Fruit fly (Drosophila melanogaster): ENCODE measurements around the gene HINT1.

Gene HINT1

dm6 chr2L:2802527-2802926 is 32.6 kb downstream of the HINT1 start:
- TF ChIP-seq brk (GFP tag; optimal IDR thresholded peaks at IDR 0.05) (no peak), ey (GFP tag; optimal IDR thresholded peaks at IDR 0.05) (no peak), CG32264 (GFP tag; optimal IDR thresholded peaks at IDR 0.05) (no peak), psq (GFP tag; optimal IDR thresholded peaks at IDR 0.05) (no peak)

- peak; percentile 85 for TF ChIP-seq CrebA (GFP tag; optimal IDR thresholded peaks at IDR 0.05; ENCODE audit: borderline replicate concordance)
- TF ChIP-seq pan (optimal IDR thresholded peaks at IDR 0.05) = no peak
- TF ChIP-seq dl (GFP tag; optimal IDR thresholded peaks at IDR 0.05; ENCODE audit: insufficient read depth in 1 of 2, partially characterized antibody in 2 of 2) = peak; percentile 22 to 26
- TF ChIP-seq brk (GFP tag; optimal IDR thresholded peaks at IDR 0.05) = no peak
- TF ChIP-seq Dfd (GFP tag; optimal IDR thresholded peaks at IDR 0.05) = no peak
- no peak for TF ChIP-seq GATAd (GFP tag; optimal IDR thresholded peaks at IDR 0.05)
- peak; percentile 15 for TF ChIP-seq OdsH (GFP tag; optimal IDR thresholded peaks at IDR 0.05)
- TF ChIP-seq rgr (GFP tag; optimal IDR thresholded peaks at IDR 0.05) = no peak
- TF ChIP-seq fru (GFP tag; optimal IDR thresholded peaks at IDR 0.05) = no peak
- no peak for TF ChIP-seq jim (GFP tag; optimal IDR thresholded peaks at IDR 0.05)
- TF ChIP-seq br (GFP tag; optimal IDR thresholded peaks at IDR 0.05) = peak; percentile 16
- no peak for TF ChIP-seq Myc (optimal IDR thresholded peaks at IDR 0.05)
- peak; percentile 15 for TF ChIP-seq Jra (GFP tag; optimal IDR thresholded peaks at IDR 0.05)
- peak; percentile 75 for TF ChIP-seq h (GFP tag; optimal IDR thresholded peaks at IDR 0.05)
- no peak for TF ChIP-seq CG32264 (GFP tag; optimal IDR thresholded peaks at IDR 0.05)
- no peak for TF ChIP-seq tai (GFP tag; optimal IDR thresholded peaks at IDR 0.05)
- TF ChIP-seq N (GFP tag; optimal IDR thresholded peaks at IDR 0.05) = no peak
- TF ChIP-seq ey (GFP tag; optimal IDR thresholded peaks at IDR 0.05) = no peak
- TF ChIP-seq psq (GFP tag; optimal IDR thresholded peaks at IDR 0.05) = no peak
- TF ChIP-seq woc (GFP tag; optimal IDR thresholded peaks at IDR 0.05) = no peak
- TF ChIP-seq sage (GFP tag; optimal IDR thresholded peaks at IDR 0.05) = no peak
- no peak for TF ChIP-seq Hr78 (GFP tag; optimal IDR thresholded peaks at IDR 0.05)
- TF ChIP-seq sv (GFP tag; optimal IDR thresholded peaks at IDR 0.05) = no peak
- peak; percentile 45 for TF ChIP-seq Hr83 (GFP tag; optimal IDR thresholded peaks at IDR 0.05; ENCODE audit: poor library complexity, severe bottlenecking)
- TF ChIP-seq dsf (GFP tag; optimal IDR thresholded peaks at IDR 0.05; ENCODE audit: borderline replicate concordance) = no peak
- TF ChIP-seq Vsx2 (GFP tag; optimal IDR thresholded peaks at IDR 0.05; ENCODE audit: partially characterized antibody) = no peak
- TF ChIP-seq Hnf4 (GFP tag; optimal IDR thresholded peaks at IDR 0.05) = peak; percentile 92
- no peak for TF ChIP-seq Abd-B (GFP tag; optimal IDR thresholded peaks at IDR 0.05)
- no peak for TF ChIP-seq Mio (GFP tag; optimal IDR thresholded peaks at IDR 0.05)
- peak in 1 of 2 experiments; percentile 18 for TF ChIP-seq foxo (GFP tag; optimal IDR thresholded peaks at IDR 0.05)
- TF ChIP-seq Rel (GFP tag; optimal IDR thresholded peaks at IDR 0.05) = peak; percentile 83
- peak; percentile 90 for TF ChIP-seq Rel (tag; optimal IDR thresholded peaks at IDR 0.05)
- peak; percentile 42 for TF ChIP-seq Dif (GFP tag; optimal IDR thresholded peaks at IDR 0.05; ENCODE audit: partially characterized antibody)
- TF ChIP-seq dmrt93B (GFP tag; optimal IDR thresholded peaks at IDR 0.05) = no peak
- no peak for TF ChIP-seq usp (GFP tag; optimal IDR thresholded peaks at IDR 0.05)
- no peak for TF ChIP-seq CG9705 (GFP tag; optimal IDR thresholded peaks at IDR 0.05)
- peak; percentile 20 for TF ChIP-seq Sp1 (GFP tag; optimal IDR thresholded peaks at IDR 0.05)
- peak; percentile 3 for TF ChIP-seq HLH106 (tag; optimal IDR thresholded peaks at IDR 0.05)
- no peak for TF ChIP-seq lola (GFP tag; optimal IDR thresholded peaks at IDR 0.05)
Measured at dm6 chr2L:2804634-2805311, 34.8 kb downstream of the HINT1 start, which contains the start of gene daw. TSS of gene daw (plus strand) at chr2L:2805261.

All from whole organism, wandering third instar larva.